Worm (Caenorhabditis elegans) whole organism, young adult: ENCODE data around the gene D1054.5.
A peak's percentile ranks its signal among the peaks of the same experiment; 100 is the strongest.

Experiments
- B0019.2 ChIP-seq: fragments of 200-800 bp; sonication (Bioruptor generic); conservative IDR thresholded peaks from 2 replicates; pipeline ENCODE4 v1.3.6; 2022; ENCODE audit warnings: missing genetic modification reagents, missing genetic modification characterization, missing compliant biosample characterization
- B0261.1 ChIP-seq: sonication (generic microtip); optimal IDR thresholded peaks from 2 replicates; lab custom pipeline; 2016; ENCODE audit warnings: mild to moderate bottlenecking, missing genetic modification characterization, moderate library complexity, missing compliant biosample characterization
- B0336.3 ChIP-seq: fragments of 200-800 bp; sonication (Bioruptor generic); IDR thresholded peaks from 2 replicates; pipeline ENCODE4 v1.3.6; 2022; ENCODE audit warnings: missing genetic modification characterization, missing compliant biosample characterization
- C17E4.6 ChIP-seq: fragments of 200-800 bp; sonication (Bioruptor generic); IDR thresholded peaks from 2 replicates; pipeline ENCODE4 v1.3.6; 2022; ENCODE audit warnings: missing genetic modification reagents, missing genetic modification characterization, missing compliant biosample characterization
- F23B12.7 ChIP-seq: sonication (generic microtip); optimal IDR thresholded peaks from 2 replicates; lab custom pipeline; 2017; ENCODE audit warnings: missing genetic modification characterization, mild to moderate bottlenecking, missing compliant biosample characterization, antibody characterized with exemption, moderate library complexity; ENCODE audit not compliant: insufficient read depth
- F33H1.4 ChIP-seq: fragments of 200-800 bp; sonication (Bioruptor generic); IDR thresholded peaks from 2 replicates; pipeline ENCODE4 v1.3.6; 2022; ENCODE audit warnings: missing genetic modification reagents, missing genetic modification characterization, missing compliant biosample characterization
- F39B2.1 ChIP-seq: fragments of 200-800 bp; sonication (Bioruptor generic); IDR thresholded peaks from 2 replicates; pipeline ENCODE4 v1.3.6; 2022; ENCODE audit warnings: missing genetic modification reagents, missing genetic modification characterization, missing compliant biosample characterization
- F55B11.4 ChIP-seq: sonication (generic microtip); optimal IDR thresholded peaks from 2 replicates; lab custom pipeline; 2016; ENCODE audit warnings: missing compliant biosample characterization, missing genetic modification characterization, borderline replicate concordance; ENCODE audit not compliant: insufficient read depth
- F57A8.1 ChIP-seq: fragments of 200-800 bp; sonication (Bioruptor generic); optimal IDR thresholded peaks from 2 replicates; lab custom pipeline; 2018; ENCODE audit warnings: mild to moderate bottlenecking, missing genetic modification characterization, moderate library complexity, missing compliant biosample characterization
- T26A5.8 ChIP-seq: sonication (generic microtip); optimal IDR thresholded peaks from 2 replicates; lab custom pipeline; 2016; ENCODE audit warnings: missing genetic modification characterization, missing compliant biosample characterization
- Y56A3A.18 ChIP-seq: fragments of 200-800 bp; sonication (Bioruptor generic); IDR thresholded peaks from 2 replicates; pipeline ENCODE4 v1.3.6; 2022; ENCODE audit warnings: missing genetic modification reagents, missing genetic modification characterization, missing compliant biosample characterization
- Y95B8A.8 ChIP-seq: fragments of 200-800 bp; sonication (Bioruptor generic); IDR thresholded peaks from 2 replicates; pipeline ENCODE4 v1.3.6; 2022; ENCODE audit warnings: missing genetic modification reagents, missing genetic modification characterization, missing compliant biosample characterization
- akir-1 ChIP-seq: fragments of 200-800 bp; sonication (Bioruptor generic); optimal IDR thresholded peaks from 2 replicates; lab custom pipeline; 2018; ENCODE audit warnings: mild to moderate bottlenecking, missing genetic modification characterization, moderate library complexity, missing compliant biosample characterization
- attf-3 ChIP-seq: fragments of 200-800 bp; sonication (Bioruptor generic); conservative IDR thresholded peaks from 2 replicates; pipeline ENCODE4 v1.3.6; 2022; ENCODE audit warnings: missing genetic modification reagents, missing genetic modification characterization, missing compliant biosample characterization
- attf-5 ChIP-seq: fragments of 200-800 bp; sonication (Bioruptor generic); optimal IDR thresholded peaks from 2 replicates; lab custom pipeline; 2018; ENCODE audit warnings: mild to moderate bottlenecking, missing genetic modification characterization, missing compliant biosample characterization
- cebp-1 ChIP-seq, 2 experiments: fragments of 200-800 bp in 1 of 2; sonication (Bioruptor generic) in 1 of 2; sonication (generic microtip) in 1 of 2; IDR thresholded peaks in 1 of 2; optimal IDR thresholded peaks in 1 of 2; 2 replicates each; pipeline versions ENCODE4 v1.3.6 to Lab custom; 2017 to 2022; ENCODE audit warnings: missing compliant biosample characterization in 2 of 2, missing genetic modification characterization in 2 of 2, mild to moderate bottlenecking in 1 of 2, missing genetic modification reagents in 1 of 2, moderate library complexity in 1 of 2
- cebp-2 ChIP-seq: fragments of 200-800 bp; sonication (Bioruptor generic); IDR thresholded peaks from 2 replicates; pipeline ENCODE4 v1.3.6; 2022; ENCODE audit warnings: missing genetic modification characterization, missing compliant biosample characterization
- ceh-27 ChIP-seq: fragments of 200-800 bp; sonication (Bioruptor generic); optimal IDR thresholded peaks from 2 replicates; lab custom pipeline; 2018; ENCODE audit warnings: mild to moderate bottlenecking, missing genetic modification characterization, moderate library complexity, missing compliant biosample characterization
- ceh-91 ChIP-seq: fragments of 200-800 bp; sonication (Bioruptor generic); IDR thresholded peaks from 2 replicates; pipeline ENCODE4 v1.3.6; 2022; ENCODE audit warnings: missing genetic modification reagents, missing genetic modification characterization, missing compliant biosample characterization
- chd-7 ChIP-seq: sonication (generic microtip); optimal IDR thresholded peaks from 2 replicates; lab custom pipeline; 2016; ENCODE audit warnings: mild to moderate bottlenecking, missing genetic modification characterization, moderate library complexity, missing compliant biosample characterization
- dpff-1 ChIP-seq: sonication (generic microtip); optimal IDR thresholded peaks from 2 replicates; lab custom pipeline; 2017; ENCODE audit warnings: mild to moderate bottlenecking, missing genetic modification characterization, missing compliant biosample characterization
- efl-1 ChIP-seq: fragments of 150-350 bp; optimal IDR thresholded peaks from 2 replicates; lab custom pipeline; 2014; ENCODE audit warnings: missing biosample characterization, missing genetic modification reagents, missing genetic modification characterization
- egl-44 ChIP-seq: fragments of 200-800 bp; sonication (Bioruptor generic); IDR thresholded peaks from 2 replicates; pipeline ENCODE4 v1.3.6; 2022; ENCODE audit warnings: missing genetic modification reagents, missing genetic modification characterization, missing compliant biosample characterization
- egrh-3 ChIP-seq: fragments of 200-800 bp; sonication (Bioruptor generic); IDR thresholded peaks from 2 replicates; pipeline ENCODE4 v1.3.6; 2022; ENCODE audit warnings: missing genetic modification reagents, missing genetic modification characterization, missing compliant biosample characterization
- hmg-20 ChIP-seq: fragments of 200-800 bp; sonication (Bioruptor generic); IDR thresholded peaks from 2 replicates; pipeline ENCODE4 v1.3.6; 2022; ENCODE audit warnings: missing genetic modification reagents, missing genetic modification characterization, missing compliant biosample characterization
- hrde-1 ChIP-seq: sonication (generic microtip); optimal IDR thresholded peaks from 2 replicates; lab custom pipeline; 2016; ENCODE audit warnings: missing genetic modification characterization, mild to moderate bottlenecking, missing compliant biosample characterization, moderate library complexity, missing genotype, missing genetic modification reagents, borderline replicate concordance
- hsf-1 ChIP-seq: fragments of 200-800 bp; sonication (Bioruptor generic); IDR thresholded peaks from 2 replicates; pipeline ENCODE4 v1.3.6; 2022; ENCODE audit warnings: missing genetic modification reagents, missing genetic modification characterization, missing compliant biosample characterization
- let-607 ChIP-seq, 2 experiments: fragments of 200-800 bp in 1 of 2; sonication (Bioruptor generic) in 1 of 2; sonication (generic microtip) in 1 of 2; optimal IDR thresholded peaks; 2 replicates each; lab custom pipeline; 2016 to 2018; ENCODE audit warnings: mild to moderate bottlenecking in 2 of 2, missing compliant biosample characterization in 2 of 2, missing genetic modification characterization in 2 of 2, moderate library complexity in 2 of 2, missing genotype in 1 of 2
- lin-26 ChIP-seq: fragments of 200-800 bp; sonication (Bioruptor generic); IDR thresholded peaks from 2 replicates; pipeline ENCODE4 v1.3.6; 2022; ENCODE audit warnings: missing genetic modification reagents, missing genetic modification characterization, missing compliant biosample characterization
- lin-40 ChIP-seq: sonication (generic microtip); optimal IDR thresholded peaks from 2 replicates; lab custom pipeline; 2016; ENCODE audit warnings: missing genetic modification characterization, mild to moderate bottlenecking, missing compliant biosample characterization, missing genotype, missing genetic modification reagents
- lir-1 ChIP-seq: fragments of 200-800 bp; sonication (Bioruptor generic); conservative IDR thresholded peaks from 2 replicates; pipeline ENCODE4 v1.3.6; 2022; ENCODE audit warnings: missing genetic modification reagents, missing genetic modification characterization, missing compliant biosample characterization
- lsl-1 ChIP-seq: fragments of 200-800 bp; sonication (Bioruptor generic); optimal IDR thresholded peaks from 2 replicates; lab custom pipeline; 2018; ENCODE audit warnings: mild to moderate bottlenecking, missing genetic modification characterization, moderate library complexity, missing compliant biosample characterization
- lsy-27 ChIP-seq: sonication (generic microtip); optimal IDR thresholded peaks from 2 replicates; lab custom pipeline; 2017; ENCODE audit warnings: missing genetic modification characterization, mild to moderate bottlenecking, missing compliant biosample characterization, antibody characterized with exemption, missing genotype, borderline replicate concordance; ENCODE audit not compliant: insufficient read depth
- madf-10 ChIP-seq: sonication (generic microtip); optimal IDR thresholded peaks from 2 replicates; lab custom pipeline; 2016; ENCODE audit warnings: mild to moderate bottlenecking, missing genetic modification characterization, missing compliant biosample characterization
- madf-6 ChIP-seq: fragments of 200-800 bp; sonication (Bioruptor generic); IDR thresholded peaks from 2 replicates; pipeline ENCODE4 v1.3.6; 2022; ENCODE audit warnings: missing genetic modification reagents, missing genetic modification characterization, missing compliant biosample characterization
- madf-8 ChIP-seq: fragments of 200-800 bp; sonication (Bioruptor generic); conservative IDR thresholded peaks from 2 replicates; pipeline ENCODE4 v1.3.6; 2022; ENCODE audit warnings: missing genetic modification reagents, missing genetic modification characterization, missing compliant biosample characterization
- mcd-1 ChIP-seq: fragments of 200-800 bp; sonication (Bioruptor generic); IDR thresholded peaks from 2 replicates; pipeline ENCODE4 v1.3.6; 2022; ENCODE audit warnings: missing genetic modification reagents, missing genetic modification characterization, missing compliant biosample characterization
- nfya-2 ChIP-seq: fragments of 200-800 bp; sonication (Bioruptor generic); IDR thresholded peaks from 2 replicates; pipeline ENCODE4 v1.3.6; 2022; ENCODE audit warnings: missing genetic modification reagents, missing genetic modification characterization, missing compliant biosample characterization
- nhr-80 ChIP-seq: sonication (generic microtip); optimal IDR thresholded peaks from 2 replicates; lab custom pipeline; 2016; ENCODE audit warnings: missing genetic modification characterization, missing compliant biosample characterization
- rpc-1 ChIP-seq, 2 experiments: fragments of 150-350 bp in 1 of 2; sonication (generic microtip) in 1 of 2; optimal IDR thresholded peaks; 2 replicates each; lab custom pipeline; 2014 to 2018; ENCODE audit warnings: missing biosample characterization in 1 of 2, missing genetic modification characterization in 1 of 2, missing genetic modification reagents in 1 of 2, missing genotype in 1 of 2
- sdz-38 ChIP-seq: sonication (generic microtip); optimal IDR thresholded peaks from 2 replicates; lab custom pipeline; 2016; ENCODE audit warnings: missing genotype, missing genetic modification characterization, missing compliant biosample characterization
- ztf-18 ChIP-seq: sonication (generic microtip); optimal IDR thresholded peaks from 2 replicates; lab custom pipeline; 2016; ENCODE audit warnings: missing genotype, mild to moderate bottlenecking, missing genetic modification characterization, missing compliant biosample characterization
- ztf-25 ChIP-seq: fragments of 200-800 bp; sonication (Bioruptor generic); IDR thresholded peaks from 2 replicates; pipeline ENCODE4 v1.3.6; 2022; ENCODE audit warnings: missing genetic modification reagents, missing genetic modification characterization, missing compliant biosample characterization
- ztf-28 ChIP-seq: fragments of 200-800 bp; sonication (Bioruptor generic); IDR thresholded peaks from 2 replicates; pipeline ENCODE4 v1.3.6; 2022; ENCODE audit warnings: missing genetic modification reagents, missing genetic modification characterization, missing compliant biosample characterization
- ztf-3 ChIP-seq: fragments of 200-800 bp; sonication (Bioruptor generic); optimal IDR thresholded peaks from 2 replicates; lab custom pipeline; 2018; ENCODE audit warnings: mild to moderate bottlenecking, missing genetic modification characterization, missing compliant biosample characterization
- ztf-6 ChIP-seq: fragments of 200-800 bp; sonication (Bioruptor generic); IDR thresholded peaks from 2 replicates; pipeline ENCODE4 v1.3.6; 2022; ENCODE audit warnings: missing genetic modification reagents, missing genetic modification characterization, missing compliant biosample characterization

The D1054.5 gene

ce11 chrV:10807862-10808327, 31.5 kb upstream of the D1054.5 start, which contains the start of gene plrg-1 (continued):
- TF ChIP-seq ztf-25 (GFP tag; lab: Robert Waterston, UW) (0 out of 2 replicates have a peak, but pooled peaks have one; percentile 73), Y95B8A.8 (peak; percentile 79; the same call in 1 of the 2 replicates), attf-5 (peak; percentile 97), B0261.1 (no peak), lin-26 (peak; percentile 81), let-607 (tag; optimal IDR thresholded peaks at IDR 0.05; lab: Kevin White, UChicago) (peak; percentile 34 to 70), cebp-1 (GFP tag; IDR thresholded peaks at IDR 0.05; lab: Robert Waterston, UW) (peak; percentile 99), cebp-1 (tag; optimal IDR thresholded peaks at IDR 0.05; lab: Kevin White, UChicago) (peak; percentile 99), lsl-1 (peak; percentile 74), C17E4.6 (peak; percentile 19; the same call in 1 of the 2 replicates), ceh-91 (GFP tag; lab: Robert Waterston, UW) (peak; percentile 83), F39B2.1 (GFP tag; lab: Robert Waterston, UW) (no peak), rpc-1 (optimal IDR thresholded peaks at IDR 0.05; lab: Kevin White, UChicago) (peak; percentile 47), rpc-1 (tag; optimal IDR thresholded peaks at IDR 0.05; lab: Kevin White, UChicago) (no peak), nhr-80 (peak; percentile 91), cebp-2 (GFP tag; lab: Robert Waterston, UW) (0 out of 2 replicates have a peak, but pooled peaks have one; percentile 74), egrh-3 (GFP tag; lab: Robert Waterston, UW) (peak; percentile 60; the same call in 1 of the 2 replicates), ztf-6 (GFP tag; lab: Robert Waterston, UW) (peak; percentile 72; the same call in 1 of the 2 replicates), mcd-1 (GFP tag; lab: Robert Waterston, UW) (peak; percentile 90), Y56A3A.18 (GFP tag; lab: Robert Waterston, UW) (peak; percentile 56; the same call in 1 of the 2 replicates), ceh-27 (GFP tag; lab: Kevin White, UChicago) (peak; percentile 92), B0019.2 (GFP tag; lab: Robert Waterston, UW) (peak; percentile 73), akir-1 (GFP tag; lab: Kevin White, UChicago) (no peak), sdz-38 (tag; lab: Kevin White, UChicago) (no peak), F23B12.7 (tag; lab: Kevin White, UChicago) (peak; percentile 84), F57A8.1 (no peak), ztf-3 (GFP tag; lab: Kevin White, UChicago) (no peak), F55B11.4 (tag; lab: Kevin White, UChicago) (no peak), attf-3 (GFP tag; lab: Robert Waterston, UW) (peak; percentile 75), hsf-1 (GFP tag; lab: Robert Waterston, UW) (peak; percentile 78), lir-1 (GFP tag; lab: Robert Waterston, UW) (peak; percentile 79), hrde-1 (tag; lab: Kevin White, UChicago) (peak; percentile 28), lin-40 (tag; lab: Kevin White, UChicago) (peak; percentile 84), madf-10 (peak; percentile 52), T26A5.8 (no peak), F33H1.4 (GFP tag; lab: Robert Waterston, UW) (peak; percentile 55), B0336.3 (GFP tag; lab: Robert Waterston, UW) (peak; percentile 84), nfya-2 (GFP tag; lab: Robert Waterston, UW) (no peak), madf-6 (GFP tag; lab: Robert Waterston, UW) (peak; percentile 86), ztf-28 (GFP tag; lab: Robert Waterston, UW) (peak; percentile 82), madf-8 (peak; percentile 48; the same call in 1 of the 2 replicates), hmg-20 (peak; percentile 79), dpff-1 (tag; lab: Kevin White, UChicago) (no peak), chd-7 (tag; lab: Kevin White, UChicago) (peak; percentile 74), lsy-27 (tag; lab: Kevin White, UChicago) (peak; percentile 57), efl-1 (GFP tag; lab: Kevin White, UChicago) (peak; percentile 59), egl-44 (peak; percentile 95), ztf-18 (tag; lab: Kevin White, UChicago) (peak; percentile 73)
